Fruit fly (Drosophila melanogaster): Measurements from ENCODE around the gene Hmu.

Gene Hmu

DNA sequence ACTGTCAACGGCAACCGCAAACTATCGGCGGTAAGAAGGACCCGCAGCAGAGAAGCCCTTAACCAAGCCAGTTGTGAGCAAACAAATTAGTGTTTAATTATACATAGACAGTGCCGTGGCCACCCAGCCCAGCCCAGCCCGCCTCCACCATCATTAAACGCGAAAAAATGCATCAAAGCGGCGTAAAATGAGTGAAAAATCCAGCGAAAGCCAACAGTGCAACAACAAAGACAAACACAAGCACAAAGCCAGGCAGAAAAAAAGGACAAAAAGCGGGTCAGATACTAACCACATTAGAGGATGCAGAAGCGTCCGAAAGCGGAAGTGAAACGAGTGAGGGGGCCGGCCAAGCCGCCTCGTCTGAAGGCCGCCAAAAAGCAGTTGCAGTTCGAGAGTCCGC lies 51.8 kb downstream of the Hmu start, which contains the start of gene CG42534:
TSS of gene CG42534 (plus strand) at position 301 of the 400 bp plus-strand sequence.
- TF ChIP-seq CG17801 (GFP tag; optimal IDR thresholded peaks at IDR 0.05; ENCODE audit: partially characterized antibody), result no peak
